Fruit fly (Drosophila melanogaster): ENCODE results near the gene Nrg.

Gene Nrg

DNA sequence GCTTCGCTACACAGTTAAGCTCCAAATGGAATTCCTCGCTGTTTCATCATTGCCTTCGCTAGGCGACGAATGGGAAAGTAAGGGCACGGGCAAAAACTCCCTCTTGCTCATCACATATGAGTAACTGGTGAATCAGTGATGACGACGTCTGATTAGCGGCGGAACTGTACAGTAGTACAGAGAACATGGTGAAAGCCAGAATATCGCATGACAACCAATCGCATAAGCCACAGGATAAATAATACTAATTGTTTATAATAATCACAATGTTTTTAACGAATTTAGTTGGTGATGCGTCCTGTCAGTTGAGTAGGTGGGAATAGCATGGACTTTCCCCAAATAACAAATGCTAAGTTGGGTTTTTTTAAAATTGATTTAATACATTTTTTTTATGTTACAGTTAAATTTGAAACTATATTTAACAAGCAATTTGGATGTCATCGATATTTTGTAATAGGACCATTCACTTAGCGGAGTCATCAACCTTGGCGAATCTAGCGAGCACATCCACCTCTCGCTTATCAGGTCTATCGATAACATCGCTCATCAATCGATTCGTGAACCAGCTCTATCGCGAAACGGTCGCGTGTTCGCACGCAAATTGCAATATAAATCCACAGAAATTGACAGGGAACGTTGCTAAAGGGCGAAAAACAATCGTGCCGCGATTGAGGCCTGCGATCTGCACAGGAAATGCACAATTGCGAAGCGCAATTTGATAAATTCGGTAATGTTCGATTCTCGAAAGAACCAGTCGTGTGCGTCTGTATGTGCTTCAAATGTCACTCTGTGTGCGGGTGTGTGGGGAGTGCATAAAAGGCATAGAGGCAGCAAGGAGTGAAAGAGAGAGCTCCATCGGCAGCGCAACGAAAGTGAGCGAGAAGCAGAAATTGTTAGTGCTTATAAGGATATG, 43.2 kb downstream of the Nrg start, which contains the start of the genes CG12112 and Trf4-1 (continued):
- TF ChIP-seq ac (GFP tag; optimal IDR thresholded peaks at IDR 0.05): no peak
- TF ChIP-seq CG8478 (optimal IDR thresholded peaks at IDR 0.05): peak; percentile 73
- TF ChIP-seq Hsf (GFP tag; optimal IDR thresholded peaks at IDR 0.05): peak; percentile 19
- peak; percentile 71 for TF ChIP-seq bbx (GFP tag; IDR thresholded peaks at IDR 0.05; ENCODE audit: partially characterized antibody)
- TF ChIP-seq org-1 (GFP tag; optimal IDR thresholded peaks at IDR 0.05): no peak
- no peak for TF ChIP-seq jing (GFP tag; optimal IDR thresholded peaks at IDR 0.05)
- TF ChIP-seq CG11456 (GFP tag; IDR thresholded peaks at IDR 0.05): no peak
- peak; percentile 94 for TF ChIP-seq Dref (GFP tag; IDR thresholded peaks at IDR 0.05)
- no peak for TF ChIP-seq pb (GFP tag; optimal IDR thresholded peaks at IDR 0.05)
- no peak for TF ChIP-seq Ada2b (GFP tag; IDR thresholded peaks at IDR 0.05)
- no peak for TF ChIP-seq CG6254 (GFP tag; optimal IDR thresholded peaks at IDR 0.05)
- TF ChIP-seq MTF-1 (GFP tag; optimal IDR thresholded peaks at IDR 0.05; ENCODE audit: borderline replicate concordance): no peak
- no peak for TF ChIP-seq B-H1 (GFP tag; IDR thresholded peaks at IDR 0.05)
- TF ChIP-seq tx (GFP tag; optimal IDR thresholded peaks at IDR 0.05): no peak
- no peak for TF ChIP-seq ash1 (GFP tag; optimal IDR thresholded peaks at IDR 0.05)
- no peak for TF ChIP-seq Dip3 (GFP tag; optimal IDR thresholded peaks at IDR 0.05)
- TF ChIP-seq Spps (tag; optimal IDR thresholded peaks at IDR 0.05): no peak
- TF ChIP-seq salm (tag; optimal IDR thresholded peaks at IDR 0.05): no peak
- TF ChIP-seq repo (GFP tag; optimal IDR thresholded peaks at IDR 0.05): no peak
- TF ChIP-seq CG17328 (GFP tag; IDR thresholded peaks at IDR 0.05): no peak
- peak; percentile 45 for TF ChIP-seq lbe (GFP tag; optimal IDR thresholded peaks at IDR 0.05)
- TF ChIP-seq Drgx (GFP tag; IDR thresholded peaks at IDR 0.05): 0 out of 2 replicates have a peak, but pooled peaks have one; percentile 7
- no peak for TF ChIP-seq CG10654 (GFP tag; optimal IDR thresholded peaks at IDR 0.05)
- no peak for TF ChIP-seq CG4282 (GFP tag; optimal IDR thresholded peaks at IDR 0.05)
- TF ChIP-seq Adf1 (GFP tag; IDR thresholded peaks at IDR 0.05): no peak
- TF ChIP-seq CG17568 (GFP tag; optimal IDR thresholded peaks at IDR 0.05): no peak
- no peak for TF ChIP-seq CG8388 (GFP tag; optimal IDR thresholded peaks at IDR 0.05)
- peak; percentile 51; the same call in 1 of the 3 replicates for TF ChIP-seq CG17361 (GFP tag; IDR thresholded peaks at IDR 0.05)
- no peak for TF ChIP-seq sqz (GFP tag; optimal IDR thresholded peaks at IDR 0.05)
- TF ChIP-seq ham (GFP tag; IDR thresholded peaks at IDR 0.05): no peak
- no peak for TF ChIP-seq pnt (GFP tag; optimal IDR thresholded peaks at IDR 0.05)
- TF ChIP-seq hb (GFP tag; IDR thresholded peaks at IDR 0.05; ENCODE audit: partially characterized antibody): peak; percentile 68; the same call in 1 of the 3 replicates
- TF ChIP-seq CG10267 (tag; optimal IDR thresholded peaks at IDR 0.05): peak; percentile 53
- peak; percentile 56 for TF ChIP-seq CG12659 (GFP tag; optimal IDR thresholded peaks at IDR 0.05)
- TF ChIP-seq sim (GFP tag; IDR thresholded peaks at IDR 0.05): no peak
- TF ChIP-seq sc (optimal IDR thresholded peaks at IDR 0.05): no peak
- TF ChIP-seq sc (GFP tag; optimal IDR thresholded peaks at IDR 0.05): no peak
- no peak for TF ChIP-seq chif (GFP tag; optimal IDR thresholded peaks at IDR 0.05)
- no peak for TF ChIP-seq D19B (GFP tag; optimal IDR thresholded peaks at IDR 0.05)
- peak; percentile 46 for TF ChIP-seq CTCF (GFP tag; optimal IDR thresholded peaks at IDR 0.05)
- no peak for TF ChIP-seq CG32767 (GFP tag; IDR thresholded peaks at IDR 0.05)
- no peak for TF ChIP-seq CG18764 (GFP tag; optimal IDR thresholded peaks at IDR 0.05)
- TF ChIP-seq CG12769 (tag; optimal IDR thresholded peaks at IDR 0.05): no peak
- no peak for TF ChIP-seq CG8281 (tag; optimal IDR thresholded peaks at IDR 0.05)
- no peak for TF ChIP-seq CG14441 (GFP tag; IDR thresholded peaks at IDR 0.05)
- no peak for TF ChIP-seq disco-r (GFP tag; optimal IDR thresholded peaks at IDR 0.05)
- TF ChIP-seq CG14014 (GFP tag; IDR thresholded peaks at IDR 0.05): no peak
- no peak for TF ChIP-seq ase (GFP tag; IDR thresholded peaks at IDR 0.05)
- no peak for TF ChIP-seq CG4820 (GFP tag; optimal IDR thresholded peaks at IDR 0.05)
- no peak for TF ChIP-seq vfl (GFP tag; optimal IDR thresholded peaks at IDR 0.05)
- no peak for TF ChIP-seq Antp (GFP tag; optimal IDR thresholded peaks at IDR 0.05)
